Worm (Caenorhabditis elegans) whole organism, early embryonic: ENCODE data around the gene scl-26.

Experiments used
- B0310.2 ChIP-seq: sonication (generic microtip); optimal IDR thresholded peaks from 2 replicates; lab custom pipeline; 2016; ENCODE audit warnings: mild to moderate bottlenecking, missing genetic modification characterization, missing compliant biosample characterization
- aly-1 ChIP-seq: sonication (generic microtip); optimal IDR thresholded peaks from 2 replicates; lab custom pipeline; 2016; ENCODE audit warnings: missing genetic modification characterization, missing compliant biosample characterization
- ama-1 ChIP-seq: fragments of 150-350 bp; optimal IDR thresholded peaks from 2 replicates; lab custom pipeline; 2014
- ceh-13 ChIP-seq: fragments of 200-800 bp; sonication (Bioruptor generic); optimal IDR thresholded peaks from 2 replicates; lab custom pipeline; 2018; ENCODE audit warnings: mild to moderate bottlenecking, missing genetic modification characterization, missing compliant biosample characterization
- ceh-36 ChIP-seq: sonication (generic microtip); optimal IDR thresholded peaks from 2 replicates; lab custom pipeline; 2016; ENCODE audit warnings: missing genetic modification characterization, inconsistent platforms, missing compliant biosample characterization
- ets-7 ChIP-seq: sonication (generic microtip); optimal IDR thresholded peaks from 2 replicates; lab custom pipeline; 2016; ENCODE audit warnings: missing genotype, missing genetic modification characterization, missing compliant biosample characterization
- flt-1 ChIP-seq: fragments of 200-800 bp; sonication (Bioruptor generic); IDR thresholded peaks from 2 replicates; pipeline ENCODE4 v1.3.6; 2022; ENCODE audit warnings: missing genetic modification characterization, missing compliant biosample characterization
- hmg-4 ChIP-seq: fragments of 200-800 bp; sonication (Bioruptor generic); optimal IDR thresholded peaks from 2 replicates; lab custom pipeline; 2018; ENCODE audit warnings: mild to moderate bottlenecking, missing genetic modification characterization, missing compliant biosample characterization
- hnd-1 ChIP-seq: sonication (generic microtip); optimal IDR thresholded peaks from 2 replicates; lab custom pipeline; 2016; ENCODE audit warnings: missing genetic modification characterization, missing compliant biosample characterization
- pes-1 ChIP-seq: fragments of 200-800 bp; sonication (Bioruptor generic); IDR thresholded peaks from 2 replicates; pipeline ENCODE4 v1.3.6; 2022; ENCODE audit warnings: missing genetic modification reagents, missing genetic modification characterization, missing compliant biosample characterization
- scrt-1 ChIP-seq: fragments of 200-800 bp; sonication (Bioruptor generic); IDR thresholded peaks from 2 replicates; pipeline ENCODE4 v1.3.6; 2022; ENCODE audit warnings: missing genetic modification characterization, missing compliant biosample characterization

DNA sequence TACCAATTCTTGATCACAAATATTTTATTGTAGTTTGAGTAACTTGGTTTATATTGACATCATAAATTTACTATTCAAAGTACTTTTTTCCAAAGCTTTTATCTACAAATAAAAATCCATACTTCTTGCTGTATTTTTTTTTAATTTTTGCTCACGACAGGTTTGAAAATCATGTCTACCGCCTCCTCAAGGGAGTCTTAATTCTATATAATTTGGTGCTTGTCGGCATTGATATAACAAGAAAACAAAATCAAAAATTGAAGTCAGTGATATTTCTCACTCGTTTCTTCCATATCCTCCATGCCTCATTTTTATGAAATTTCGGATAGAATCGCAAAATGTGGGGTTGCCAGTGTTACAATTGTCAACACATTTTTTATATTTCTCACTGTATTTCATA lies 44.1 kb upstream of the scl-26 start, which contains the start of gene str-47:
- TF ChIP-seq pes-1 (GFP tag; lab: Robert Waterston, UW) (no peak), ama-1 (no peak), ceh-36 (tag; lab: Kevin White, UChicago) (no peak), aly-1 (tag; lab: Kevin White, UChicago) (no peak), hmg-4 (GFP tag; lab: Kevin White, UChicago) (no peak), hnd-1 (tag; lab: Kevin White, UChicago) (no peak), ceh-13 (GFP tag; lab: Kevin White, UChicago) (no peak), ets-7 (tag; lab: Kevin White, UChicago) (no peak), scrt-1 (GFP tag; lab: Robert Waterston, UW) (no peak), B0310.2 (tag; lab: Kevin White, UChicago) (no peak), flt-1 (GFP tag; lab: Robert Waterston, UW) (no peak)
